Worm (Caenorhabditis elegans) whole organism, midembryonic: ENCODE data around the gene R02F11.3.

Source experiments
- T22C8.4 ChIP-seq: fragments of 200-800 bp; sonication (Bioruptor generic); IDR thresholded peaks from 2 replicates; pipeline ENCODE4 v1.3.6; 2022; ENCODE audit warnings: missing genetic modification characterization, missing compliant biosample characterization
- cog-1 ChIP-seq: sonication (generic microtip); optimal IDR thresholded peaks from 2 replicates; lab custom pipeline; 2016; ENCODE audit warnings: missing genetic modification characterization, missing compliant biosample characterization
- flt-1 ChIP-seq: fragments of 200-800 bp; sonication (Bioruptor generic); IDR thresholded peaks from 2 replicates; pipeline ENCODE4 v1.3.6; 2022; ENCODE audit warnings: missing genetic modification characterization, missing compliant biosample characterization
- klf-2 ChIP-seq: fragments of 200-800 bp; sonication (Bioruptor generic); conservative IDR thresholded peaks from 2 replicates; pipeline ENCODE4 v1.3.6; 2022; ENCODE audit warnings: missing genetic modification reagents, missing genetic modification characterization, missing compliant biosample characterization
- med-1 ChIP-seq: sonication (generic microtip); optimal IDR thresholded peaks from 2 replicates; lab custom pipeline; 2017; ENCODE audit warnings: missing genetic modification characterization, mild to moderate bottlenecking, missing compliant biosample characterization, antibody characterized with exemption, missing genetic modification reagents; ENCODE audit not compliant: insufficient read depth
- ref-1 ChIP-seq: fragments of 200-800 bp; sonication (Bioruptor generic); conservative IDR thresholded peaks from 2 replicates; pipeline ENCODE4 v1.3.6; 2022; ENCODE audit warnings: missing genetic modification reagents, missing genetic modification characterization, missing compliant biosample characterization
- tab-1 ChIP-seq: fragments of 200-800 bp; sonication (Bioruptor generic); IDR thresholded peaks from 2 replicates; pipeline ENCODE4 v1.3.6; 2022; ENCODE audit warnings: missing genetic modification characterization, missing compliant biosample characterization
- ztf-23 ChIP-seq: fragments of 200-800 bp; sonication (Bioruptor generic); IDR thresholded peaks from 2 replicates; pipeline ENCODE4 v1.3.6; 2022; ENCODE audit warnings: missing genetic modification reagents, missing genetic modification characterization, missing compliant biosample characterization
- ztf-29 ChIP-seq: fragments of 200-800 bp; sonication (Bioruptor generic); IDR thresholded peaks from 2 replicates; pipeline ENCODE4 v1.3.6; 2022; ENCODE audit warnings: missing genetic modification reagents, missing genetic modification characterization, missing compliant biosample characterization

Gene R02F11.3

DNA sequence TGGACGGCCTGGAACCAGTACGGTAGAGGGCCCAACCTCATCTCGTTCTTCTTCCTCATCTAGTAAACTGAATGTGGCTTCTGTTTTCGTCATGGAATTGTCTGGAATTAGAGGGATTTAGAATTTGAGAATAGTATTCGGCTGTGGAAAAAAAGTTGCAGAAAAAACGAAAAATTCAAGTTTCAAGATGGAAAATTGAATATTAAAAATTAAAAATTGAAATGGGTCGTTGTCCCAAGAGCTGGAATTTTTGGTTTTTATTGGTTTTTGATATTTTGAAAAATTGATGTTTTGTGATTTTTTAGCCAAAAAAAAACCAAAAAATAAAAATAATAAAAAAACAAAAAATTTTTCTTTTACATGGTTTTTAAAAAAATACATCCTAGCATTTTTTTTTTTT is at the start of gene R02F11.3:
TSS of gene R02F11.3 (minus strand) at position 101 of the 400 bp plus-strand sequence.
- TF ChIP-seq ref-1 (GFP tag; lab: Robert Waterston, UW), result no peak
- TF ChIP-seq ztf-29 (GFP tag; lab: Robert Waterston, UW), result no peak
- no peak for TF ChIP-seq klf-2
- no peak for TF ChIP-seq ztf-23 (GFP tag; lab: Robert Waterston, UW)
- no peak for TF ChIP-seq T22C8.4 (GFP tag; lab: Robert Waterston, UW)
- no peak for TF ChIP-seq tab-1
- no peak for TF ChIP-seq cog-1
- no peak for TF ChIP-seq flt-1 (GFP tag; lab: Robert Waterston, UW)
- TF ChIP-seq med-1, result no peak

ce11 chrV:4851969-4852368 is 46.2 kb upstream of the R02F11.3 start:
- TF ChIP-seq ztf-23 (GFP tag; lab: Robert Waterston, UW) (no peak), tab-1 (no peak), flt-1 (GFP tag; lab: Robert Waterston, UW) (no peak), cog-1 (no peak), klf-2 (no peak), med-1 (no peak), ztf-29 (GFP tag; lab: Robert Waterston, UW) (no peak), ref-1 (GFP tag; lab: Robert Waterston, UW) (no peak), T22C8.4 (GFP tag; lab: Robert Waterston, UW) (no peak)

DNA sequence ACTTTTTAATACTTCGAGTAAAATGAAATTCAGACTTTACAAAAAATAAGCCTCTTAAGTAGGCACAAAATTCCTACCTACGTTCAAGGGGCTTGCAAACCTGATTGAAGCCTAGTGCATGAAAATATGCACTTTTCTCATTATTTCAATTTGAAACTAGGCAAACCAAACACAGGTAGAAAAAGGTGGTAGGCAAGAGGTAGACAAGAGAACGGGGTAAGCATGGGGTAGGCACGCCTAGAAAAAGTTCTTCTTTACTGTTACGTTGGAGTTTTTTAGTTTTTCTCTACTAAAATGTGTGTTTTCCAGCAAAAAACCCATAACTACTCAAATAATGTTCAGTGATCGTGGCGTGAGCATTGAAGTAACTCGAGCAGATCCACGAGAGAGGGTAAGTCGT is 45.4 kb upstream of the R02F11.3 start, which contains the start of gene nex-4:
TSS of gene nex-4 (plus strand) at position 301 of the 400 bp plus-strand sequence.
- no peak for TF ChIP-seq tab-1
- TF ChIP-seq cog-1, result no peak
- TF ChIP-seq ref-1 (GFP tag; lab: Robert Waterston, UW), result no peak
- TF ChIP-seq flt-1 (GFP tag; lab: Robert Waterston, UW), result no peak
- no peak for TF ChIP-seq T22C8.4 (GFP tag; lab: Robert Waterston, UW)
- no peak for TF ChIP-seq ztf-23 (GFP tag; lab: Robert Waterston, UW)
- no peak for TF ChIP-seq klf-2
- no peak for TF ChIP-seq ztf-29 (GFP tag; lab: Robert Waterston, UW)
- TF ChIP-seq med-1, result no peak

DNA sequence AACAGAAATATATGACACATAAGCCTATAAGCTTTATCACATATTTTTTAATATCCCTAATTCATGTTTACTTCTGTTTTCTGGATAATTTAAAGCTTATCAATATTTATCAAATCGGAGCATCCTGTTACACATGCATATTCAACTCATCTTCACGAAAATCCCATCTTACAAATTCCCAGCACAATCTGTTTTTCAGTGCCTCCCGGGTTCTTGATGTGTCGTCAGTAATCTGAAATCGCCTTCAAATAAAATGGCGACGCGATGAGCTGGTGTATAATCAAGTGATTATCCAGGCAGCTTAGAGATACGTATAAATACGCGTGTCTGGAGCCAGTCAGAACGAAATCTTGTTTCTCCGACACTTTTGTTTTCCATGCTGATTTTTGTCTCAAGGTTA is 44.7 kb upstream of the R02F11.3 start:
- TF ChIP-seq tab-1, result no peak
- TF ChIP-seq med-1, result no peak
- TF ChIP-seq klf-2, result no peak
- TF ChIP-seq flt-1 (GFP tag; lab: Robert Waterston, UW), result no peak
- TF ChIP-seq ref-1 (GFP tag; lab: Robert Waterston, UW), result no peak
- no peak for TF ChIP-seq ztf-23 (GFP tag; lab: Robert Waterston, UW)
- TF ChIP-seq T22C8.4 (GFP tag; lab: Robert Waterston, UW), result no peak
- no peak for TF ChIP-seq cog-1
- no peak for TF ChIP-seq ztf-29 (GFP tag; lab: Robert Waterston, UW)

DNA sequence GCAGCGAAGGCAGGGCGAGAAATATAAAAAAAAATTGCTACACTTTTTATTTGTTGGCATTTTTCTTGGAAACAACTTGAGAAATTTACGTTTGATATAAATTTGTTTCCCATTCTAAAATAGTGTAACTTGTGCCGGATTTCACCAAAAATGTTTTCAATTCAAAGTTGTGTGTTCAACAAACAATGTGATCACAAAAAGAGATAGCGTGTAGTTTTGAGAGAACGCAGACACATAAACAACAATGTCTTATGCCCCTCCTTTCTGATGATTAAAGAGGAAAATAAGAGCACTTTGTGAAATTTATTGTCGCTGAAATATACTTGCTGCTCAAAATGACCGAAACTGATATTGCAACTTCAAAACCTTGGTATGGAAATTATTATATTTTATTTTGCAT is 41.7 kb upstream of the R02F11.3 start, which contains the start of gene abhd-5.1:
TSS of gene abhd-5.1 (plus strand) at position 230 of the 400 bp plus-strand sequence.
- TF ChIP-seq klf-2, result no peak
- TF ChIP-seq ztf-29 (GFP tag; lab: Robert Waterston, UW), result no peak
- no peak for TF ChIP-seq cog-1
- no peak for TF ChIP-seq ref-1 (GFP tag; lab: Robert Waterston, UW)
- TF ChIP-seq med-1, result no peak
- no peak for TF ChIP-seq tab-1
- no peak for TF ChIP-seq ztf-23 (GFP tag; lab: Robert Waterston, UW)
- no peak for TF ChIP-seq T22C8.4 (GFP tag; lab: Robert Waterston, UW)
- no peak for TF ChIP-seq flt-1 (GFP tag; lab: Robert Waterston, UW)

ce11 chrV:4846507-4846906 is 40.8 kb upstream of the R02F11.3 start:
- TF ChIP-seq ztf-23 (GFP tag; lab: Robert Waterston, UW), result no peak
- TF ChIP-seq tab-1, result no peak
- TF ChIP-seq cog-1, result no peak
- TF ChIP-seq ref-1 (GFP tag; lab: Robert Waterston, UW), result no peak
- TF ChIP-seq klf-2, result no peak
- no peak for TF ChIP-seq med-1
- no peak for TF ChIP-seq ztf-29 (GFP tag; lab: Robert Waterston, UW)
- no peak for TF ChIP-seq flt-1 (GFP tag; lab: Robert Waterston, UW)
- TF ChIP-seq T22C8.4 (GFP tag; lab: Robert Waterston, UW), result no peak

DNA sequence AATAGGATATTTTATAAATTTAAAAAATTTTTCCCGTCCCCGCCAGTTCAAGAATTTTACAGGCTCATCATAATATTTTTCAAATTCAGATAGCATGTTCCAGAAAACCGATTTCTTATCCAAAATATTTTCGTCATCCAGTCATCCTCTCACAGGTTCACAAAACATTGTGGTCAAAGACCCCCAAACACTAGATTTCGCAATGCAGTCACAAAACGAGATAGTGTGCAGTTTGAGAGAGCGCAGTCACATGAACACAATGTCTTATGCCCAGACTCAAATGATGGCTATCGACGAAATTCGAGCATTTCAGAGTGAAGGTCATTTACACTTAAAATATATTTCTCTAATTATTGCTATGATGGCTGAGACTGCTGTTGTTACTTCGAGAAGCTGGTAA is 38.8 kb upstream of the R02F11.3 start, which contains the start of gene abhd-5.2:
TSS of gene abhd-5.2 (plus strand) at position 95 of the 400 bp plus-strand sequence.
- no peak for TF ChIP-seq flt-1 (GFP tag; lab: Robert Waterston, UW)

DNA sequence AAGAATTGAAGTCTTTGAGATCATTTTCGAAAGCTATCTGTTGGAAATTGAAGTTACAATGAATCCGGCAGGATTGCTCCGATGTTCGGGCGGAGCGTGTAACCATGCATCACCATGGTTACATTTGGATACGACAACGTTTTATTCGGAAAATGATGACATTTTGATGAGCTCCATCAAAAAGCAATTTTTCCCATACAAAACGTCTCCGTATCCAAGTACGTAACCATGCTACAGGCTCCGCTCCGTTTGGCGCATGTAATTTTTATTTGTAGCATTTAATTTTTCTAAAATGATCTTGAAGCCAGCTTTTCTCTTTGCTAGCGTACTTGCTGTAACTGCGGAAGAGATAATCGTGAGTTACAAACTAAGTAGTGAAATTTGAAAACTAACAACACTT is 36.8 kb upstream of the R02F11.3 start, which contains the start of the genes cwp-2 and cwp-3:
TSS of gene cwp-2 (minus strand) at position 101 of the 400 bp plus-strand sequence.
TSS of gene cwp-3 (plus strand) at position 293 of the 400 bp plus-strand sequence.
- TF ChIP-seq cog-1, result no peak
- TF ChIP-seq ref-1 (GFP tag; lab: Robert Waterston, UW), result no peak
- TF ChIP-seq flt-1 (GFP tag; lab: Robert Waterston, UW), result no peak
- TF ChIP-seq med-1, result no peak
- no peak for TF ChIP-seq klf-2
- no peak for TF ChIP-seq ztf-29 (GFP tag; lab: Robert Waterston, UW)
- no peak for TF ChIP-seq T22C8.4 (GFP tag; lab: Robert Waterston, UW)
- no peak for TF ChIP-seq tab-1

ce11 chrV:4841179-4841578 is 35.4 kb upstream of the R02F11.3 start, which contains the start of gene cwp-1:
cwp-1 (minus strand) TSS chrV:4841279.
- TF ChIP-seq cog-1, result no peak
- TF ChIP-seq T22C8.4 (GFP tag; lab: Robert Waterston, UW), result no peak
- no peak for TF ChIP-seq klf-2
- no peak for TF ChIP-seq ref-1 (GFP tag; lab: Robert Waterston, UW)
- no peak for TF ChIP-seq med-1
- no peak for TF ChIP-seq flt-1 (GFP tag; lab: Robert Waterston, UW)

DNA sequence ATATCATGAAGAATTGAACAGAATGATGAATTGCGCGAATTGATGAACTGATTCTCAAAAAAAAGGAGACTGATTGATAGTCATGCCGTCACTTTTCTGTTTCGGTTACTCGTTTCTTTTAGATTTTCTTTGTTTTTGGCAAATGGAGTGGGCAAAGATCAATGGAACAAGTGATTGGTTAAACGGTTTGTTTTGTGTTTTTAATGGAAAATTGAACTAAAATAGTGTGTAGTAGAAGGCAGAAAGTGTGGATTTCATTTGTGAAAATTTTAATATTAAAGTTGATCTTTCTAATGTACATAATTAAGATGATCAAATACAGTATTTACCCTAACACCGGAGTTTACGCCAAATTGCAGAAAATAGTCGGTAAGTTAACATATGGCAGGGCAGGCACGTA is 34.2 kb upstream of the R02F11.3 start, which contains the start of gene nas-9:
TSS of gene nas-9 (minus strand) at position 101 of the 400 bp plus-strand sequence.
- TF ChIP-seq flt-1 (GFP tag; lab: Robert Waterston, UW) (no peak), ztf-23 (GFP tag; lab: Robert Waterston, UW) (no peak), ref-1 (GFP tag; lab: Robert Waterston, UW) (no peak), ztf-29 (GFP tag; lab: Robert Waterston, UW) (no peak), klf-2 (no peak), med-1 (no peak), T22C8.4 (GFP tag; lab: Robert Waterston, UW) (no peak), tab-1 (no peak)
